Worm (Caenorhabditis elegans): ENCODE data around the gene clec-45.

DNA sequence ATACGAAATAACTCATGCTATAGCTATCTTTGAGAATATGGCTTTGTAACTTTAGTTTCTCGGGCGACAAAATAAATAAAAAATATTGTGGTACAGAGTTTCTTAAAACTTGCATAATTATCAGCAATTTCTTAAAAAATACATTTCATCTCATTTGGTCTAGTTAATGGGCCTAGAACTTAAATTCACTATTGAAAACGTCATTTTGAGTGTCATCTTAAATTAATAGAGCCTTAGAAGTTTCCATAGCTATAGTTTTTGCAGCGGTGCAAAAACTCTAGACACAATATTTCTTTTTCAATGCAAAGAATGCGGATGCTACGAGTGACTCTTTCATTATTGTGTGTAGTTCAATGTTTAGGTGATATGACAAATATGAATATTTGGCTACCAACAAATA, 25.9 kb upstream of the clec-45 start, which contains the start of gene clec-215:
- TF ChIP-seq xbp-1 (tag; optimal IDR thresholded peaks at IDR 0.05) (no peak), fkh-10 (GFP tag; optimal IDR thresholded peaks at IDR 0.05) (no peak), unc-98 (GFP tag; IDR thresholded peaks at IDR 0.05) (no peak), aly-2 (tag; optimal IDR thresholded peaks at IDR 0.05) (no peak), nhr-12 (tag; optimal IDR thresholded peaks at IDR 0.05) (no peak), sox-4 (tag; optimal IDR thresholded peaks at IDR 0.05) (no peak), ets-5 (GFP tag; IDR thresholded peaks at IDR 0.05) (no peak)

All from whole organism, L1 larva.